Worm (Caenorhabditis elegans) whole organism, early embryonic: Measurements from ENCODE around the gene pbs-6.

Experiments used
- B0310.2 ChIP-seq: sonication (generic microtip); optimal IDR thresholded peaks from 2 replicates; lab custom pipeline; 2016; ENCODE audit warnings: mild to moderate bottlenecking, missing genetic modification characterization, missing compliant biosample characterization
- F13C5.2 ChIP-seq: sonication (generic microtip); optimal IDR thresholded peaks from 2 replicates; lab custom pipeline; 2017; ENCODE audit warnings: mild to moderate bottlenecking, missing genetic modification characterization, inconsistent platforms, missing compliant biosample characterization
- aly-1 ChIP-seq: sonication (generic microtip); optimal IDR thresholded peaks from 2 replicates; lab custom pipeline; 2016; ENCODE audit warnings: missing genetic modification characterization, missing compliant biosample characterization
- ama-1 ChIP-seq: fragments of 150-350 bp; optimal IDR thresholded peaks from 2 replicates; lab custom pipeline; 2014
- ceh-13 ChIP-seq: fragments of 200-800 bp; sonication (Bioruptor generic); optimal IDR thresholded peaks from 2 replicates; lab custom pipeline; 2018; ENCODE audit warnings: mild to moderate bottlenecking, missing genetic modification characterization, missing compliant biosample characterization
- ceh-36 ChIP-seq: sonication (generic microtip); optimal IDR thresholded peaks from 2 replicates; lab custom pipeline; 2016; ENCODE audit warnings: missing genetic modification characterization, inconsistent platforms, missing compliant biosample characterization
- ets-7 ChIP-seq: sonication (generic microtip); optimal IDR thresholded peaks from 2 replicates; lab custom pipeline; 2016; ENCODE audit warnings: missing genotype, missing genetic modification characterization, missing compliant biosample characterization
- flt-1 ChIP-seq: fragments of 200-800 bp; sonication (Bioruptor generic); IDR thresholded peaks from 2 replicates; pipeline ENCODE4 v1.3.6; 2022; ENCODE audit warnings: missing genetic modification characterization, missing compliant biosample characterization
- hmbx-1 ChIP-seq: sonication (generic microtip); optimal IDR thresholded peaks from 2 replicates; lab custom pipeline; 2016; ENCODE audit warnings: mild to moderate bottlenecking, missing genetic modification characterization, missing compliant biosample characterization
- hmg-4 ChIP-seq: fragments of 200-800 bp; sonication (Bioruptor generic); optimal IDR thresholded peaks from 2 replicates; lab custom pipeline; 2018; ENCODE audit warnings: mild to moderate bottlenecking, missing genetic modification characterization, missing compliant biosample characterization
- hnd-1 ChIP-seq: sonication (generic microtip); optimal IDR thresholded peaks from 2 replicates; lab custom pipeline; 2016; ENCODE audit warnings: missing genetic modification characterization, missing compliant biosample characterization
- pes-1 ChIP-seq: fragments of 200-800 bp; sonication (Bioruptor generic); IDR thresholded peaks from 2 replicates; pipeline ENCODE4 v1.3.6; 2022; ENCODE audit warnings: missing genetic modification reagents, missing genetic modification characterization, missing compliant biosample characterization
- scrt-1 ChIP-seq: fragments of 200-800 bp; sonication (Bioruptor generic); IDR thresholded peaks from 2 replicates; pipeline ENCODE4 v1.3.6; 2022; ENCODE audit warnings: missing genetic modification characterization, missing compliant biosample characterization
- sea-1 ChIP-seq: fragments of 200-800 bp; sonication (Bioruptor generic); conservative IDR thresholded peaks from 2 replicates; pipeline ENCODE4 v1.3.6; 2022; ENCODE audit warnings: missing genetic modification characterization, missing compliant biosample characterization
- tbx-11 ChIP-seq: fragments of 200-800 bp; sonication (Bioruptor generic); IDR thresholded peaks from 2 replicates; pipeline ENCODE4 v1.3.6; 2022; ENCODE audit warnings: missing genetic modification characterization, missing compliant biosample characterization
- tbx-37 ChIP-seq: fragments of 200-800 bp; sonication (Bioruptor generic); conservative IDR thresholded peaks from 2 replicates; pipeline ENCODE4 v1.3.6; 2022; ENCODE audit warnings: missing genetic modification reagents, missing genetic modification characterization, missing compliant biosample characterization
- tra-4 ChIP-seq: sonication (generic microtip); optimal IDR thresholded peaks from 2 replicates; lab custom pipeline; 2017; ENCODE audit warnings: missing genetic modification characterization, missing compliant biosample characterization

Gene pbs-6

ce11 chrIII:8235880-8236279, 8.0 kb downstream of the pbs-6 start, which contains the start of gene C02F5.5:
C02F5.5 (plus strand) TSS chrIII:8236180.
- TF ChIP-seq sea-1 (GFP tag; lab: Robert Waterston, UW) (no peak), scrt-1 (GFP tag; lab: Robert Waterston, UW) (no peak), tbx-11 (GFP tag; lab: Robert Waterston, UW) (no peak), pes-1 (GFP tag; lab: Robert Waterston, UW) (no peak), ama-1 (no peak), tra-4 (tag; lab: Kevin White, UChicago) (no peak), ets-7 (tag; lab: Kevin White, UChicago) (no peak), B0310.2 (tag; lab: Kevin White, UChicago) (no peak)

DNA sequence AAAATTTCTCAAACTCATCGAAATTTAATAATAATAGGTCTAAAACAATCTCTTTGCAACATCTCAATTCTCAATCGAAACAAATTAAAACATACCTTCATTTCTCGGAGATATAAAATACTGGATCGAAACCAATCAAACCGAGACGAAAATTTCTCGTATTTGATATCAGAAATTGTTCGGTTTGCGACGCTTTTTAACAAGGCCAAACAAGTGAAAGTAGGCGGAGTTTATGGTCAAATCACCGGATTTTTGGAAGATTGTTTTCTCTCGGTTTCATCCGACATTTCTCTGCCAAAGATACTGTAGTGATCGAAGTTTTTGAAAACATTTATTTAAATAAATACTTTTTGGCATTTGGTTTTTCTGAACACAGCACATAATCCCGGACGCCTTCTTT, 8.5 kb downstream of the pbs-6 start, which contains the start of gene C02F5.14:
C02F5.14 (minus strand) TSS at position 157 of the 400 bp plus-strand sequence.
- no peak for TF ChIP-seq pes-1 (GFP tag; lab: Robert Waterston, UW)

DNA sequence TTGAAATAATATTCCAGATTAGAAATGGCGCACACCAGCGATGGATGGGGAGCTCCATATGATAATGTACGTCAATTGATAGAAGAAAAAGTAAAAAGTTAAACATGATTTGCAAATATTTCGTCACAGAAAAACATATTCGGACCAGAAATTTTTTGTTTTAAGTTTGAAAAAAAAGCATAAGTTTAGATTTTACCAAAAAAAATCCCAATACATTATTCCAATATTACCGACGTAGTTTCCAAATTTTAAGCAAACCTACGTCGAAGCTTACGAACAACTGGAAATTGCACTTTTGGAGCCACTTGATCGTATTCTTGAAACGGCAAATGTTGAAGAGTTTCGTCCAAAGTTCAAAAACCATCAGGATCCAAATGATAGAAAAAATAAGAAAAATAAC, 11.3 kb downstream of the pbs-6 start, which contains the start of gene henn-1:
henn-1 (plus strand) TSS at position 18 of the 400 bp plus-strand sequence.
- TF ChIP-seq tra-4 (tag; lab: Kevin White, UChicago) (no peak), ceh-13 (GFP tag; lab: Kevin White, UChicago) (no peak), aly-1 (no peak), ceh-36 (tag; lab: Kevin White, UChicago) (no peak), hmbx-1 (tag; lab: Kevin White, UChicago) (no peak), sea-1 (GFP tag; lab: Robert Waterston, UW) (no peak), flt-1 (GFP tag; lab: Robert Waterston, UW) (no peak), pes-1 (GFP tag; lab: Robert Waterston, UW) (no peak), F13C5.2 (tag; lab: Kevin White, UChicago) (no peak), ets-7 (tag; lab: Kevin White, UChicago) (no peak), tbx-37 (GFP tag; lab: Robert Waterston, UW) (no peak), ama-1 (no peak), scrt-1 (GFP tag; lab: Robert Waterston, UW) (no peak)

DNA sequence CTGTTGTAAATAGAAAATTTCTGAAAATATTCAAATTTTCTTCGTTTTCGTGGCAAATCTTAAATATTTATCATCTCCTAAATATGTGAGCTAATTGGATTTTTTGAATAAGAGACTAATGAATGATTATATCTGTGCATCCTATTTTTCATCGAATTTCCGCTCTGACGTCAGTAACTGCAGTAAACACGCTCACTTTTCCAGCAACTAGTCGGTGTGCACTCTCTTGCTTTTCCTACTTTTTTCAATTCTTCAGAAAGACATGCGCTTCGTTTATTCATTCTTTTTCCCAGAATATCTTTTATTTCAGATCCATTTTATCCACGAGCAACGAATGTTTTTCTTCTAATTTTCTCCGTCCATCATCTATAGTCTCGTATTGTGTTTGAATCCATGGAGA, 14.4 kb downstream of the pbs-6 start:
- TF ChIP-seq hmg-4 (GFP tag; lab: Kevin White, UChicago) (no peak), tbx-37 (GFP tag; lab: Robert Waterston, UW) (no peak), flt-1 (GFP tag; lab: Robert Waterston, UW) (no peak), tbx-11 (GFP tag; lab: Robert Waterston, UW) (no peak), scrt-1 (GFP tag; lab: Robert Waterston, UW) (no peak), hmbx-1 (tag; lab: Kevin White, UChicago) (no peak), pes-1 (GFP tag; lab: Robert Waterston, UW) (no peak), hnd-1 (tag; lab: Kevin White, UChicago) (no peak), ets-7 (tag; lab: Kevin White, UChicago) (no peak), aly-1 (no peak)

- TF ChIP-seq tbx-37 (GFP tag; lab: Robert Waterston, UW), result no peak
- no peak for TF ChIP-seq hmbx-1 (tag; lab: Kevin White, UChicago)
- TF ChIP-seq ceh-13 (GFP tag; lab: Kevin White, UChicago), result no peak
- no peak for TF ChIP-seq ets-7 (tag; lab: Kevin White, UChicago)
Measured at ce11 chrIII:8228916-8229315, 15.0 kb downstream of the pbs-6 start.

- TF ChIP-seq hmbx-1 (tag; lab: Kevin White, UChicago), result no peak
- peak; percentile 10 for TF ChIP-seq F13C5.2 (tag; lab: Kevin White, UChicago)
- no peak for TF ChIP-seq tbx-37 (GFP tag; lab: Robert Waterston, UW)
- no peak for TF ChIP-seq ama-1
- no peak for TF ChIP-seq pes-1 (GFP tag; lab: Robert Waterston, UW)
- no peak for TF ChIP-seq aly-1
- TF ChIP-seq sea-1 (GFP tag; lab: Robert Waterston, UW), result no peak
- TF ChIP-seq ets-7 (tag; lab: Kevin White, UChicago), result no peak
- no peak for TF ChIP-seq hnd-1 (tag; lab: Kevin White, UChicago)
Measured at ce11 chrIII:8227511-8227910, 16.4 kb downstream of the pbs-6 start, which contains the start of gene fbxl-1. fbxl-1 (plus strand) TSS chrIII:8227830.

DNA sequence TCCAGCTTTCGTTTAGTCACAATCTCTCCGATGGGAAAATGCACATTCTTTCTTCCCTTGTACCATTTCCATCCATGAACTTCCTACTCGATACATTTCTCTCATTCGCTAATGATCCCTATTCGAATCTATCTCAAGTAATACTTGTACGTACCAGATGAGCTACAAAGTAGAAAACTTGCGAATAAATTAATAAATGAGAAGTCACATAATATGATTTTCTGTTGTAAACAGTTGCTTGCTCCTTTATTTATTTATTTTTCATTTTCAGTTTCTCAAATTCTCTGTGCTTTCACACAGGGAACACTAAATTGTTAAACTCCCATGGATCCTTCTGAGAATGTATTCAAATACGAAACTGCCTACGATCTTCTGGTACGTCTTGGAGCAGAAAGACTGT, 17.7 kb downstream of the pbs-6 start, which contains the start of gene rfs-1:
rfs-1 (plus strand) TSS at position 301 of the 400 bp plus-strand sequence.
- TF ChIP-seq scrt-1 (GFP tag; lab: Robert Waterston, UW), result no peak

DNA sequence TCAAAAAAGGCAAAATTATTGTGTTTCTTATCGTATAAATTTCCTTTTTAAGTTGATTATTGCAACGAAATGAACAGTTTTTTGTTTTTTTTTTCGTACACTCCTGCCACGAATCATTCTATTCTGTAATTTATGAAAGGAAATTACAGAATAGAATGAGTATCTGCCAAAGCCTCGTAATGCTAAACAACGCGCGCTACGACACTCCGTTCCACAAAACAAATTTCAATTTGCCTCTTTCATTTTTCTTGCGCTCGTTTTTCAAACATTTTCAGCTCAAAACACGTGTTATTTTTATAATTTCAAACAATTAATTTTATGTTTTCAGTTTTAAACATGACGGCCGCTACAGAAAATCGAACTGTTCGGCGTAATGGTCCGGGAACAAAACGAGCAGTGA, 19.1 kb downstream of the pbs-6 start, which contains the start of gene mob-4:
mob-4 (plus strand) TSS at position 329 of the 400 bp plus-strand sequence.
- TF ChIP-seq ets-7 (tag; lab: Kevin White, UChicago) (no peak), hnd-1 (tag; lab: Kevin White, UChicago) (no peak), ceh-36 (tag; lab: Kevin White, UChicago) (no peak), pes-1 (GFP tag; lab: Robert Waterston, UW) (no peak), scrt-1 (GFP tag; lab: Robert Waterston, UW) (no peak)

- no peak for TF ChIP-seq hmg-4 (GFP tag; lab: Kevin White, UChicago)
- TF ChIP-seq tbx-11 (GFP tag; lab: Robert Waterston, UW), result no peak
- no peak for TF ChIP-seq hmbx-1 (tag; lab: Kevin White, UChicago)
- no peak for TF ChIP-seq sea-1 (GFP tag; lab: Robert Waterston, UW)
- no peak for TF ChIP-seq pes-1 (GFP tag; lab: Robert Waterston, UW)
- no peak for TF ChIP-seq scrt-1 (GFP tag; lab: Robert Waterston, UW)
- TF ChIP-seq F13C5.2 (tag; lab: Kevin White, UChicago), result no peak
- TF ChIP-seq hnd-1 (tag; lab: Kevin White, UChicago), result no peak
- TF ChIP-seq tbx-37 (GFP tag; lab: Robert Waterston, UW), result no peak
- TF ChIP-seq flt-1 (GFP tag; lab: Robert Waterston, UW), result no peak
- no peak for TF ChIP-seq ama-1
- TF ChIP-seq B0310.2 (tag; lab: Kevin White, UChicago), result no peak
- no peak for TF ChIP-seq tra-4 (tag; lab: Kevin White, UChicago)
- no peak for TF ChIP-seq ceh-13 (GFP tag; lab: Kevin White, UChicago)
- no peak for TF ChIP-seq ets-7 (tag; lab: Kevin White, UChicago)
- no peak for TF ChIP-seq aly-1
- no peak for TF ChIP-seq ceh-36 (tag; lab: Kevin White, UChicago)
Measured at ce11 chrIII:8220081-8220480, 23.8 kb downstream of the pbs-6 start.
